Fruit fly (Drosophila melanogaster) whole organism, embryonic: ENCODE data around the gene Sodq.

Experiments used
- Abd-B ChIP-seq: fragments of 200-800 bp; sonication (Bioruptor generic); optimal IDR thresholded peaks from 2 replicates; lab custom pipeline; 2018; ENCODE audit warnings: missing biosample characterization, mild to moderate bottlenecking, missing genetic modification characterization, moderate library complexity
- CG12104 ChIP-seq: fragments of 200-800 bp; sonication (Bioruptor generic); optimal IDR thresholded peaks from 3 replicates; lab custom pipeline; 2016; ENCODE audit warnings: missing biosample characterization, missing genetic modification characterization
- CG12299 ChIP-seq: fragments of 200-800 bp; sonication (Bioruptor generic); optimal IDR thresholded peaks from 2 replicates; lab custom pipeline; 2018; ENCODE audit warnings: missing biosample characterization, mild to moderate bottlenecking, missing genetic modification characterization
- CG13775 ChIP-seq: fragments of 200-800 bp; sonication (Bioruptor generic); optimal IDR thresholded peaks from 3 replicates; lab custom pipeline; 2017; ENCODE audit warnings: missing biosample characterization, mild to moderate bottlenecking, missing genetic modification characterization
- CG1529 ChIP-seq: fragments of 200-800 bp; sonication (Bioruptor generic); optimal IDR thresholded peaks from 3 replicates; lab custom pipeline; 2018; ENCODE audit warnings: missing biosample characterization, missing genetic modification characterization
- CG1647 ChIP-seq: fragments of 200-800 bp; sonication (Bioruptor generic); optimal IDR thresholded peaks from 3 replicates; lab custom pipeline; 2016; ENCODE audit warnings: missing biosample characterization, missing genetic modification characterization
- CG2120 ChIP-seq: fragments of 200-800 bp; sonication (Bioruptor generic); optimal IDR thresholded peaks from 3 replicates; lab custom pipeline; 2016; ENCODE audit warnings: missing biosample characterization, missing genetic modification characterization
- CG2199 ChIP-seq: fragments of 200-800 bp; sonication (Bioruptor generic); IDR thresholded peaks from 3 replicates; pipeline ENCODE4 v1.3.6; 2022; ENCODE audit warnings: missing biosample characterization, missing genetic modification characterization
- CG32767 ChIP-seq: fragments of 200-800 bp; sonication (Bioruptor generic); IDR thresholded peaks from 2 replicates; pipeline ENCODE4 v1.3.6; 2022; ENCODE audit warnings: missing biosample characterization, missing genetic modification characterization
- CG4707 ChIP-seq: fragments of 200-800 bp; sonication (Bioruptor generic); optimal IDR thresholded peaks from 2 replicates; lab custom pipeline; 2018; ENCODE audit warnings: missing biosample characterization, mild to moderate bottlenecking, missing genetic modification characterization, moderate library complexity
- CG6765 ChIP-seq: fragments of 200-800 bp; sonication (Bioruptor generic); optimal IDR thresholded peaks from 3 replicates; lab custom pipeline; 2017; ENCODE audit warnings: missing biosample characterization, mild to moderate bottlenecking, missing genetic modification characterization
- CG7556 ChIP-seq: fragments of 200-800 bp; sonication (Bioruptor generic); optimal IDR thresholded peaks from 2 replicates; lab custom pipeline; 2017; ENCODE audit warnings: missing biosample characterization, mild to moderate bottlenecking, missing genetic modification characterization
- CG7786 ChIP-seq: fragments of 200-800 bp; sonication (Bioruptor generic); optimal IDR thresholded peaks from 2 replicates; lab custom pipeline; 2016; ENCODE audit warnings: missing biosample characterization, missing genetic modification characterization
- CG7963 ChIP-seq: fragments of 200-800 bp; sonication (Bioruptor generic); IDR thresholded peaks from 3 replicates; pipeline ENCODE4 v1.3.6; 2022; ENCODE audit warnings: missing biosample characterization, missing genetic modification characterization; ENCODE audit not compliant: partially characterized antibody
- CG8765 ChIP-seq: fragments of 200-800 bp; sonication (Bioruptor generic); IDR thresholded peaks from 2 replicates; pipeline ENCODE4 v1.3.6; 2022; ENCODE audit warnings: missing biosample characterization, missing genetic modification characterization
- CG9797 ChIP-seq: fragments of 200-800 bp; sonication (Bioruptor generic); optimal IDR thresholded peaks from 3 replicates; lab custom pipeline; 2018; ENCODE audit warnings: missing biosample characterization, mild to moderate bottlenecking, missing genetic modification characterization
- Dek ChIP-seq: fragments of 200-800 bp; sonication (Bioruptor generic); optimal IDR thresholded peaks from 3 replicates; lab custom pipeline; 2019; ENCODE audit warnings: missing biosample characterization, mild to moderate bottlenecking, missing genetic modification characterization, moderate library complexity
- Dfd ChIP-seq, 2 experiments: fragments of >200 bp; optimal IDR thresholded peaks; 2 replicates each; lab custom pipeline; 2017; ENCODE audit warnings: missing biosample characterization in 2 of 2, missing genetic modification characterization in 2 of 2
- Drgx ChIP-seq: fragments of 200-800 bp; sonication (Bioruptor generic); IDR thresholded peaks from 2 replicates; pipeline ENCODE4 v1.3.6; 2022; ENCODE audit warnings: missing biosample characterization, missing genetic modification characterization
- E2f2 ChIP-seq: fragments of 200-800 bp; sonication (Bioruptor generic); IDR thresholded peaks from 2 replicates; pipeline ENCODE4 v1.3.6; 2022; ENCODE audit warnings: missing biosample characterization, missing genetic modification characterization
- Gsc ChIP-seq: fragments of 200-800 bp; sonication (Bioruptor generic); IDR thresholded peaks from 2 replicates; pipeline ENCODE4 v1.3.6; 2022; ENCODE audit warnings: missing biosample characterization, missing genetic modification characterization
- Hand ChIP-seq: fragments of 200-800 bp; sonication (Bioruptor generic); optimal IDR thresholded peaks from 2 replicates; lab custom pipeline; 2017; ENCODE audit warnings: mild to moderate bottlenecking, missing biosample characterization, missing genetic modification reagents, missing genetic modification characterization
- Hey ChIP-seq: fragments of 200-800 bp; sonication (Bioruptor generic); optimal IDR thresholded peaks from 3 replicates; lab custom pipeline; 2018; ENCODE audit warnings: missing biosample characterization, mild to moderate bottlenecking, missing genetic modification characterization
- Hr39 ChIP-seq: fragments of >200 bp; optimal IDR thresholded peaks from 2 replicates; lab custom pipeline; 2017
- NFAT ChIP-seq: fragments of 200-800 bp; sonication (Bioruptor generic); IDR thresholded peaks from 2 replicates; pipeline ENCODE4 v1.3.6; 2022; ENCODE audit warnings: missing biosample characterization, missing genetic modification characterization
- Side ChIP-seq: fragments of 200-800 bp; sonication (Bioruptor generic); optimal IDR thresholded peaks from 2 replicates; lab custom pipeline; 2016; ENCODE audit warnings: missing biosample characterization, missing genetic modification characterization
- Vsx1 ChIP-seq: fragments of 200-800 bp; sonication (Bioruptor generic); optimal IDR thresholded peaks from 2 replicates; lab custom pipeline; 2017; ENCODE audit warnings: missing biosample characterization, mild to moderate bottlenecking, missing genetic modification characterization, missing genetic modification reagents
- ase ChIP-seq: fragments of 200-800 bp; sonication (Bioruptor generic); IDR thresholded peaks from 3 replicates; pipeline ENCODE4 v1.3.6; 2022; ENCODE audit warnings: missing biosample characterization, missing genetic modification characterization
- bcd ChIP-seq: fragments of 200-800 bp; sonication (Bioruptor generic); optimal IDR thresholded peaks from 2 replicates; lab custom pipeline; 2017; ENCODE audit warnings: missing biosample characterization, mild to moderate bottlenecking, missing genetic modification characterization
- br ChIP-seq: fragments of >200 bp; optimal IDR thresholded peaks from 2 replicates; lab custom pipeline; 2017
- crp ChIP-seq, 2 experiments: fragments of 200-800 bp; sonication (Bioruptor generic); optimal IDR thresholded peaks; 2 replicates in 1 of 2; 3 replicates in 1 of 2; lab custom pipeline; 2017; ENCODE audit warnings: missing biosample characterization in 2 of 2, missing genetic modification characterization in 2 of 2, mild to moderate bottlenecking in 1 of 2, moderate library complexity in 1 of 2
- dati ChIP-seq: fragments of 200-800 bp; sonication (Bioruptor generic); IDR thresholded peaks from 2 replicates; pipeline ENCODE4 v1.3.6; 2022; ENCODE audit warnings: missing biosample characterization, missing genetic modification characterization
- dm ChIP-seq: fragments of 200-800 bp; sonication (Bioruptor generic); optimal IDR thresholded peaks from 3 replicates; lab custom pipeline; 2016; ENCODE audit warnings: missing biosample characterization, missing genetic modification characterization
- eve ChIP-seq, 2 experiments: fragments of >200 bp; optimal IDR thresholded peaks; 2 replicates each; lab custom pipeline; 2017; ENCODE audit warnings: missing biosample characterization in 2 of 2, missing genetic modification characterization in 2 of 2
- fd64A ChIP-seq: fragments of 200-800 bp; sonication (Bioruptor generic); optimal IDR thresholded peaks from 3 replicates; lab custom pipeline; 2018; ENCODE audit warnings: missing biosample characterization, mild to moderate bottlenecking, missing genetic modification characterization
- ind ChIP-seq: fragments of 200-800 bp; sonication (Bioruptor generic); optimal IDR thresholded peaks from 3 replicates; lab custom pipeline; 2016; ENCODE audit warnings: missing biosample characterization, missing genetic modification characterization
- jumu ChIP-seq: fragments of 200-800 bp; sonication (Bioruptor generic); optimal IDR thresholded peaks from 3 replicates; lab custom pipeline; 2016; ENCODE audit warnings: missing biosample characterization, missing genetic modification characterization
- knrl ChIP-seq: fragments of 200-800 bp; sonication (Bioruptor generic); IDR thresholded peaks from 3 replicates; pipeline ENCODE4 v1.3.6; 2022; ENCODE audit warnings: missing biosample characterization, missing genetic modification characterization; ENCODE audit not compliant: partially characterized antibody
- lmd ChIP-seq: fragments of 200-800 bp; sonication (Bioruptor generic); IDR thresholded peaks from 2 replicates; pipeline ENCODE4 v1.3.6; 2022; ENCODE audit warnings: missing biosample characterization, missing genetic modification characterization
- luna ChIP-seq: fragments of 200-800 bp; sonication (Bioruptor generic); optimal IDR thresholded peaks from 2 replicates; lab custom pipeline; 2016; ENCODE audit warnings: missing biosample characterization, missing genetic modification characterization
- mirr ChIP-seq: fragments of 200-800 bp; sonication (Bioruptor generic); optimal IDR thresholded peaks from 3 replicates; lab custom pipeline; 2018; ENCODE audit warnings: missing biosample characterization, mild to moderate bottlenecking, missing genetic modification characterization
- pan ChIP-seq, 4 experiments: fragments of >200 bp in 3 of 4; fragments of 200-800 bp in 1 of 4; sonication (Bioruptor generic) in 1 of 4; optimal IDR thresholded peaks in 3 of 4; IDR thresholded peaks in 1 of 4; 2 replicates each; pipeline versions ENCODE4 v1.3.6 to Lab custom; 2017 to 2022; ENCODE audit warnings: missing biosample characterization in 2 of 4, missing genetic modification characterization in 2 of 4, mixed read lengths in 1 of 4
- pb ChIP-seq: fragments of 200-800 bp; sonication (Bioruptor generic); optimal IDR thresholded peaks from 3 replicates; lab custom pipeline; 2016; ENCODE audit warnings: missing biosample characterization, missing genetic modification characterization
- run ChIP-seq: fragments of 200-800 bp; sonication (Bioruptor generic); optimal IDR thresholded peaks from 3 replicates; lab custom pipeline; 2018; ENCODE audit warnings: missing biosample characterization, mild to moderate bottlenecking, missing genetic modification characterization
- stc ChIP-seq: fragments of 200-800 bp; sonication (Bioruptor generic); IDR thresholded peaks from 2 replicates; pipeline ENCODE4 v1.3.6; 2022; ENCODE audit warnings: missing biosample characterization, missing genetic modification characterization
- tll ChIP-seq, 2 experiments: fragments of 200-800 bp in 1 of 2; fragments of >200 bp in 1 of 2; sonication (Bioruptor generic) in 1 of 2; optimal IDR thresholded peaks; 2 replicates each; lab custom pipeline; 2017 to 2019; ENCODE audit warnings: missing biosample characterization in 2 of 2, missing genetic modification characterization in 2 of 2, mild to moderate bottlenecking in 1 of 2, moderate library complexity in 1 of 2
- trh ChIP-seq: fragments of 200-800 bp; sonication (Bioruptor generic); optimal IDR thresholded peaks from 2 replicates; lab custom pipeline; 2016; ENCODE audit warnings: missing biosample characterization, missing genetic modification characterization
- twi ChIP-seq: fragments of 200-800 bp; optimal IDR thresholded peaks from 2 replicates; lab custom pipeline; 2019; ENCODE audit warnings: missing biosample characterization, mild to moderate bottlenecking, missing genetic modification characterization, moderate library complexity
- unpg ChIP-seq: fragments of 200-800 bp; sonication (Bioruptor generic); optimal IDR thresholded peaks from 3 replicates; lab custom pipeline; 2018; ENCODE audit warnings: missing biosample characterization, mild to moderate bottlenecking, missing genetic modification characterization, moderate library complexity
- zen2 ChIP-seq: fragments of 200-800 bp; sonication (Bioruptor generic); IDR thresholded peaks from 3 replicates; pipeline ENCODE4 v1.3.6; 2022; ENCODE audit warnings: missing biosample characterization, missing genetic modification characterization; ENCODE audit not compliant: partially characterized antibody

Gene Sodq

dm6 chr3R:25880198-25880970 is 15.2 kb upstream of the Sodq start (continued):
- TF ChIP-seq bcd: peak; percentile 37
- peak; percentile 33 for TF ChIP-seq dm (GFP tag; lab: Kevin White, UChicago)
- TF ChIP-seq E2f2: no peak
- TF ChIP-seq twi (tag; lab: Kevin White, UChicago): peak; percentile 56
- peak; percentile 39 for TF ChIP-seq CG13775 (GFP tag; lab: Kevin White, UChicago)
- no peak for TF ChIP-seq eve (GFP tag; optimal IDR thresholded peaks at IDR 0.05; lab: Kevin White, UChicago)
- no peak for TF ChIP-seq br (lab: Kevin White, UChicago)
- TF ChIP-seq CG32767 (GFP tag; lab: Robert Waterston, UW): peak; percentile 67; the same call in 1 of the 2 replicates
- no peak for TF ChIP-seq crp (GFP tag; optimal IDR thresholded peaks at IDR 0.05; lab: Kevin White, UChicago)
- TF ChIP-seq run (tag; lab: Kevin White, UChicago): no peak
- TF ChIP-seq CG2120: peak; percentile 51
- no peak for TF ChIP-seq dati (GFP tag; lab: Robert Waterston, UW)
- TF ChIP-seq stc (GFP tag; lab: Robert Waterston, UW): no peak
- no peak for TF ChIP-seq Side
- TF ChIP-seq CG6765: no peak
- no peak for TF ChIP-seq pan (optimal IDR thresholded peaks at IDR 0.05; lab: Kevin White, UChicago)
- no peak for TF ChIP-seq pan (GFP tag; optimal IDR thresholded peaks at IDR 0.05 in 1 of 2, IDR thresholded peaks at IDR 0.05 in 1 of 2)
- no peak for TF ChIP-seq fd64A (GFP tag; lab: Kevin White, UChicago)
- TF ChIP-seq ase (GFP tag; lab: Robert Waterston, UW): no peak
- TF ChIP-seq unpg: peak; percentile 55
- TF ChIP-seq pb: no peak
- TF ChIP-seq Gsc (GFP tag; lab: Robert Waterston, UW): no peak
- peak; percentile 23 for TF ChIP-seq Dek
- TF ChIP-seq jumu (GFP tag; lab: Kevin White, UChicago): no peak
- TF ChIP-seq CG12299 (tag; lab: Kevin White, UChicago): no peak
- TF ChIP-seq CG9797: no peak
- no peak for TF ChIP-seq CG8765
- no peak for TF ChIP-seq CG7786
- TF ChIP-seq CG7556: peak; percentile 81
- no peak for TF ChIP-seq CG1529
- TF ChIP-seq lmd: no peak; the same call in 1 of the 2 replicates
- no peak for TF ChIP-seq CG1647
- TF ChIP-seq mirr (GFP tag; lab: Kevin White, UChicago): no peak
- no peak; the same call in none of the 2 replicates for TF ChIP-seq Drgx (GFP tag; lab: Robert Waterston, UW)
- no peak for TF ChIP-seq luna (GFP tag; lab: Kevin White, UChicago)
- peak; percentile 52 for TF ChIP-seq ind
- TF ChIP-seq Vsx1: no peak
- TF ChIP-seq CG2199 (GFP tag; lab: Robert Waterston, UW): peak; percentile 12; the same call in 1 of the 3 replicates
- no peak for TF ChIP-seq CG12104
- TF ChIP-seq Hey (tag; lab: Kevin White, UChicago): no peak
- TF ChIP-seq Dfd (GFP tag; optimal IDR thresholded peaks at IDR 0.05; lab: Kevin White, UChicago): no peak
- no peak for TF ChIP-seq CG7963 (GFP tag; lab: Robert Waterston, UW)
- TF ChIP-seq tll (GFP tag; optimal IDR thresholded peaks at IDR 0.05; lab: Kevin White, UChicago): no peak
- TF ChIP-seq CG4707 (GFP tag; lab: Kevin White, UChicago): no peak
- TF ChIP-seq trh (GFP tag; lab: Kevin White, UChicago): no peak
- TF ChIP-seq Abd-B (GFP tag; lab: Kevin White, UChicago): peak; percentile 33
- TF ChIP-seq zen2 (GFP tag; lab: Robert Waterston, UW): no peak
- TF ChIP-seq NFAT: no peak
- no peak for TF ChIP-seq knrl (GFP tag; lab: Robert Waterston, UW)
- no peak for TF ChIP-seq Hand (GFP tag; lab: Kevin White, UChicago)
- no peak for TF ChIP-seq Hr39 (lab: Kevin White, UChicago)
